Worm (Caenorhabditis elegans): ENCODE measurements around the gene pqn-31.

Gene pqn-31

DNA sequence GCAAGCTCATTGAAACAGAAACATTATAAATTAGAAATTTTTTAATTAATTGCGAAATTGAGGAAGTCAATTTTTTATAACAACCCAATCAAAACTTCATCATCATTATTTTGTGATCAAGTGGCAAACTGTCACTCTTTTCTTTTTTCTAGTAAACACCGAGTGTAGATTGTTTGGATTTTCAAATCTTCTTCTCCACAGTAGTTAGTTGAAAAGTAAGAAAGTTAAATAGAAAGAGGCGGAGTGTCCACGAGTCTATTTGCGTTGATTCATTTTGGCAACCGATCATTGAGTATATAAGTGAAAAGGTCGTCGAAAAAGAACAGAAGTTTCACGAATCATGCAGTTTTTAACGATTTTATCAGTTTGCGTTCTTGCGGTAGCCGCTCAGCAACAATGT lies at the start of gene pqn-31:
pqn-31 (plus strand) TSS at position 301 of the 400 bp plus-strand sequence.
- no peak for TF ChIP-seq hnd-1 (tag; optimal IDR thresholded peaks at IDR 0.05)
- no peak for TF ChIP-seq aly-1 (tag; optimal IDR thresholded peaks at IDR 0.05)
- TF ChIP-seq ceh-13 (GFP tag; optimal IDR thresholded peaks at IDR 0.05), result no peak
- no peak for TF ChIP-seq tbx-37 (GFP tag; conservative IDR thresholded peaks at IDR 0.05)
- TF ChIP-seq tra-4 (tag; optimal IDR thresholded peaks at IDR 0.05), result no peak
- TF ChIP-seq ets-7 (tag; optimal IDR thresholded peaks at IDR 0.05), result no peak
- TF ChIP-seq hmbx-1 (tag; optimal IDR thresholded peaks at IDR 0.05), result no peak
- TF ChIP-seq ama-1 (optimal IDR thresholded peaks at IDR 0.05), result no peak
- TF ChIP-seq tbx-11 (GFP tag; IDR thresholded peaks at IDR 0.05), result no peak
- no peak for TF ChIP-seq scrt-1 (GFP tag; IDR thresholded peaks at IDR 0.05)
- TF ChIP-seq flt-1 (GFP tag; IDR thresholded peaks at IDR 0.05), result no peak
- no peak for TF ChIP-seq B0310.2 (tag; optimal IDR thresholded peaks at IDR 0.05)
- TF ChIP-seq sea-1 (GFP tag; conservative IDR thresholded peaks at IDR 0.05), result no peak
- no peak for TF ChIP-seq F13C5.2 (tag; optimal IDR thresholded peaks at IDR 0.05)
- TF ChIP-seq ceh-36 (tag; optimal IDR thresholded peaks at IDR 0.05), result no peak

DNA sequence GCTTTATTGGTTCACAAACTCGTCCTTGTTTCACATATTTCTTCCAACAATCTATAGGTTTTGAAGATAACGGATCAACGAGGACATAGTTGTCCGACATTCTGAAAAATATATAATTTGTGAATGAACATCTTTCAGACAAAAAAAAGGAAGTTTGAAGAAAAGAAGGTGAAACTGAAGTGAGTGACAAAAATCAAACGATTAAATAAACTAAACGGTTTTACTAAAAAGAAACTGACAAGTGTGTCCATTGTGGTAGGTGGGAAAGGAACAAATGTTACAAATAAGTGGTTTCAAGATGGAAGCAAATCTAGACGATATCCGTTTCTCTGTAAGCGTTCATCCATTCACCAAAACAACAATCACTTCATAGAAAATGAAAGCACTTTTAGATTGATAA lies 47.0 kb upstream of the pqn-31 start, which contains the start of gene C25E10.12:
C25E10.12 (minus strand) TSS at position 101 of the 400 bp plus-strand sequence.
- TF ChIP-seq ama-1 (optimal IDR thresholded peaks at IDR 0.05) (no peak), tbx-37 (GFP tag; conservative IDR thresholded peaks at IDR 0.05) (no peak), pes-1 (GFP tag; IDR thresholded peaks at IDR 0.05) (no peak), F13C5.2 (tag; optimal IDR thresholded peaks at IDR 0.05) (no peak), ceh-13 (GFP tag; optimal IDR thresholded peaks at IDR 0.05) (no peak), tra-4 (tag; optimal IDR thresholded peaks at IDR 0.05) (no peak), B0310.2 (tag; optimal IDR thresholded peaks at IDR 0.05) (no peak), aly-1 (tag; optimal IDR thresholded peaks at IDR 0.05) (no peak), flt-1 (GFP tag; IDR thresholded peaks at IDR 0.05) (no peak), ets-7 (tag; optimal IDR thresholded peaks at IDR 0.05) (no peak), ceh-36 (tag; optimal IDR thresholded peaks at IDR 0.05) (no peak), hmg-4 (GFP tag; optimal IDR thresholded peaks at IDR 0.05) (no peak), scrt-1 (GFP tag; IDR thresholded peaks at IDR 0.05) (no peak), hnd-1 (tag; optimal IDR thresholded peaks at IDR 0.05) (no peak)

DNA sequence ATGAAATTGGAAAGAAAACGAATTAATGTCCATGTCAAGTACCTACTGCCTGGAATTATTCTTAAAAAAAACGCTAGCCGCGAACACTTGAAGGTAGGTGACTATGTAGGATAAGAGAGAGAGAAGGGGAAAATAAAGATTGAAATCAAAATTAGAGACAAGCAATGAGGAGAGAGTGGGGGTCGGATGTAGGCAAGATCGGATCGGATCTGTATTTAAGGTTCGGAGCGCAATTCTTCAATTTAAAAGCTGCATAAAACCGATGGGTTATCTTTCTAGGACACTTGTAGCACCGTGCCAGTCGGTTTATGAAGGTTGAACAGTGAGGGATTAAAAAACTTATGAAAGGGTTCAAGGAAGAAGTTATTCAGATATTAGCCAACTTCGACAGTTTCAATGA lies 46.2 kb upstream of the pqn-31 start:
- TF ChIP-seq F13C5.2 (tag; optimal IDR thresholded peaks at IDR 0.05) (no peak), B0310.2 (tag; optimal IDR thresholded peaks at IDR 0.05) (no peak), aly-1 (tag; optimal IDR thresholded peaks at IDR 0.05) (no peak), scrt-1 (GFP tag; IDR thresholded peaks at IDR 0.05) (no peak), hmbx-1 (tag; optimal IDR thresholded peaks at IDR 0.05) (no peak), tbx-11 (GFP tag; IDR thresholded peaks at IDR 0.05) (no peak), hnd-1 (tag; optimal IDR thresholded peaks at IDR 0.05) (no peak), ets-7 (tag; optimal IDR thresholded peaks at IDR 0.05) (no peak), ceh-36 (tag; optimal IDR thresholded peaks at IDR 0.05) (no peak), sea-1 (GFP tag; conservative IDR thresholded peaks at IDR 0.05) (no peak), flt-1 (GFP tag; IDR thresholded peaks at IDR 0.05) (no peak), tbx-37 (GFP tag; conservative IDR thresholded peaks at IDR 0.05) (no peak), tra-4 (tag; optimal IDR thresholded peaks at IDR 0.05) (no peak), pes-1 (GFP tag; IDR thresholded peaks at IDR 0.05) (no peak), ceh-13 (GFP tag; optimal IDR thresholded peaks at IDR 0.05) (no peak)

DNA sequence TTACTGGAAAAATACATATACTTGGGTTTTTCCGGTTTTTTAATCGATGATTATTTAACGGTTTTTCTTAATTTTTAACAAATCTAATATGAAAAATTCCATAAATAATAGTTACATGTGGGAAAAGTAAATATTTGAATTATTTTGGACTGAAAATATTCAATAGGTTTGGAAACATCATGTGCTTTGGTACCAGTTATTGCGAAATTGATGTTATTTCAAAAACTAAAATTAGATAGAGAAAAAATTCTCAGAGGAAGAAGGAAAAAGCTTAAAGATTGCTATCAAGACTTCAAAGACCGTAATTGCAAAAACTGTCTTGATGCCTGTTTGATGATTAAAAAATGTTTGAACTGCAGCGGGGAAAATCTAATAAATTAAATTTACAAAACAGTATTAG lies 44.4 kb upstream of the pqn-31 start:
- TF ChIP-seq ama-1 (optimal IDR thresholded peaks at IDR 0.05), result no peak
- no peak for TF ChIP-seq F13C5.2 (tag; optimal IDR thresholded peaks at IDR 0.05)
- TF ChIP-seq scrt-1 (GFP tag; IDR thresholded peaks at IDR 0.05), result no peak
- TF ChIP-seq tra-4 (tag; optimal IDR thresholded peaks at IDR 0.05), result no peak

DNA sequence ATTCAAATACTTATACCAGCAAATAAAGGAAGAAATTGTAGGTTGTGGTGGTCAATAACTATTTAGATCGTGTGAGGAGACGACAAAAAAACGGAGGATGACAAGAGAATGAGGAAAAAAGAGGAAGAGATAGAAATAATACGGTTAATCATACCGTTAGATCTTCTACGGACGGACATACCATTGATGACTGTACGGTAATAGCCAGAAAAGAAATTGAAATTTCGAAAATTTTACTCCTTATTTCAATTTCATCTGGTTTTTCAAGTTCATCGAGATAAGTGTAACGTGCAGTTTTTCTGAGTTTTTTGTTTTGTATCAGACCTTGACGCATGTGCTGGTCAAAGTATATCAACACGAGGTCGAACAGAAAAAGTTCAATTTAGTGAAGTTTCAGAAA lies 43.5 kb upstream of the pqn-31 start:
- TF ChIP-seq ama-1 (optimal IDR thresholded peaks at IDR 0.05) (no peak), B0310.2 (tag; optimal IDR thresholded peaks at IDR 0.05) (no peak), pes-1 (GFP tag; IDR thresholded peaks at IDR 0.05) (no peak), hmg-4 (GFP tag; optimal IDR thresholded peaks at IDR 0.05) (no peak), tbx-11 (GFP tag; IDR thresholded peaks at IDR 0.05) (no peak), hmbx-1 (tag; optimal IDR thresholded peaks at IDR 0.05) (no peak), scrt-1 (GFP tag; IDR thresholded peaks at IDR 0.05) (no peak), aly-1 (tag; optimal IDR thresholded peaks at IDR 0.05) (no peak), tbx-37 (GFP tag; conservative IDR thresholded peaks at IDR 0.05) (no peak), ets-7 (tag; optimal IDR thresholded peaks at IDR 0.05) (no peak), sea-1 (GFP tag; conservative IDR thresholded peaks at IDR 0.05) (no peak), tra-4 (tag; optimal IDR thresholded peaks at IDR 0.05) (no peak), F13C5.2 (tag; optimal IDR thresholded peaks at IDR 0.05) (no peak)

DNA sequence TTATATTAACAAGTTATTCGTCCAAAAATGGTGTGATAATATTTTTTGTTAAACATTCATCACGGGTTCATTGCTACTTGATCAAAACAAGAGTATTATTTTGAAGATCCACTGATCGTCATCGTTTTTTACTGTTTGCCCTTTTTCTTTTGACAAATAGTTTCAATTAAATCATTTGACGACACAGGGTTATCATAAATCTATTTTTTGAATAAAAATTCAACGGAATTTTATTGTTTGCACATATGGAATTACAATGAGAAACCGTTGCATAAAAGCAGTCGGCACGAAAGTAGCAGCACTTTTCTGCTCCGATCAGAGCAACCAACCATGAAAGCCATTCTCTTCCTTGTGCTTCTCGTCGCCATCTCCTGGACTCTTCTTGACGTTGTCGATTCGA lies 41.7 kb upstream of the pqn-31 start, which contains the start of gene fip-2:
fip-2 (plus strand) TSS at position 301 of the 400 bp plus-strand sequence.
- TF ChIP-seq hmg-4 (GFP tag; optimal IDR thresholded peaks at IDR 0.05), result no peak

DNA sequence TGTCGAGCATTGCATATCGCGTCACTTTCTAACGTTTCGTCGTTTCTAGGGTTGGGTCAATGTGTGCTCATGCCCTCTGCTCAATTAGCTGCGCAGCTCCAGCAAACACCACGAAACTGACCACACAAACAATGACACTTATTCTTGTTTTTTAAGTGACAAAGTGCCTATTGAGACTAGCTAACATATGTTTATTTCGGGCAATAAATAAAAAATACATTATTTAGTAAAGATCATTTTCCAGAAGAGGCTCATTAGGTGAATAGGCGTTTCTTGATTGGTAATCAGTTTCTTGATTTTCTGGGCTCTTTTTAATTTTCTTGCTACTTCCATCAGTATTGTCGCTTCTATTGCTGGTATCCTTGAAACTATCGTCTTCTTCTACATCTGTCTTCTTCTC lies 39.7 kb upstream of the pqn-31 start, which contains the start of gene T27E4.5:
T27E4.5 (minus strand) TSS at position 101 of the 400 bp plus-strand sequence.
- no peak for TF ChIP-seq flt-1 (GFP tag; IDR thresholded peaks at IDR 0.05)

DNA sequence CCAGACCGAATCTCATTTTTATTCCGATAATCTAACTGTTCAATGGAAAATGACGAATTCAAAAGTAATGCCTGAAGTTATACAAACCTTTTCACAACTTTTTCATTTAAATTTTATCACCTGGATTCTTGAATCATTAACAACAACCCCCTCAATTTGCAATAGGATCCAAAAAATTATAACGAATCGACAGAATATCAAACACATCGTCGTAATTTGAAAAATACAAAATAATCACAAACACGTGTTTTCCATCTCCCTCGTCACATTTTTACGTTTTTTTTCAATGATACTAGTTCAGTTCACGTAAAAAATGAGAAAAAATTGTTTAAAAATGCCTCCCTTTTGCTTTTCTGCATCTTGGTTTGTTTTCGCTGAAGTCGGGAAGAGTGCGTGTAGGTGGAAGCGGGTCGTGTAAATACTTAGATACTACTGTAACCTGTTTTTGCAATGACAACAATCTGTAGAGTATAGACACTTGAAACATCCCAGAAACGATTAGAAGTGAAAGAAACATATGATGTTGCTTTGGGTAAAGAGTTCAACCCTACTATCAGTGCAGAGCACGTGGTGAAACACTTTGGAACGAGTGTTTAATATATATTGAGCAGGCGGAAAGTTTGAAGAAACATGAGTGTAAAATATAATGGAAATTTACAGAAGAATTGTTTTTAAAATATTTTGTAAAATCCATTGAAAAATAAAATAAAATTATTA lies 35.9 kb upstream of the pqn-31 start, which contains the start of gene oac-50:
oac-50 (minus strand) TSS at position 219 of the 717 bp plus-strand sequence.
- TF ChIP-seq ets-7 (tag; optimal IDR thresholded peaks at IDR 0.05) (no peak), ama-1 (optimal IDR thresholded peaks at IDR 0.05) (no peak), flt-1 (GFP tag; IDR thresholded peaks at IDR 0.05) (no peak), sea-1 (GFP tag; conservative IDR thresholded peaks at IDR 0.05) (no peak), F13C5.2 (tag; optimal IDR thresholded peaks at IDR 0.05) (no peak), hmbx-1 (tag; optimal IDR thresholded peaks at IDR 0.05) (no peak), scrt-1 (GFP tag; IDR thresholded peaks at IDR 0.05) (no peak), tbx-37 (GFP tag; conservative IDR thresholded peaks at IDR 0.05) (no peak), pes-1 (GFP tag; IDR thresholded peaks at IDR 0.05) (no peak), hnd-1 (tag; optimal IDR thresholded peaks at IDR 0.05) (no peak), ceh-13 (GFP tag; optimal IDR thresholded peaks at IDR 0.05) (no peak), tra-4 (tag; optimal IDR thresholded peaks at IDR 0.05) (no peak)

Measured in whole organism, early embryonic.